Worm (Caenorhabditis elegans) whole organism, young adult: ENCODE measurements around the gene gmeb-3.

Experiments
- B0019.2 ChIP-seq: fragments of 200-800 bp; sonication (Bioruptor generic); conservative IDR thresholded peaks from 2 replicates; pipeline ENCODE4 v1.3.6; 2022; ENCODE audit warnings: missing genetic modification reagents, missing genetic modification characterization, missing compliant biosample characterization
- F10E7.11 ChIP-seq: sonication (generic microtip); optimal IDR thresholded peaks from 2 replicates; lab custom pipeline; 2017; ENCODE audit warnings: mild to moderate bottlenecking, missing genetic modification characterization, moderate library complexity, missing compliant biosample characterization
- F57C9.4 ChIP-seq: sonication (generic microtip); optimal IDR thresholded peaks from 2 replicates; lab custom pipeline; 2017; ENCODE audit warnings: mild to moderate bottlenecking, missing genetic modification characterization, missing compliant biosample characterization
- T07F8.4 ChIP-seq: sonication (generic microtip); optimal IDR thresholded peaks from 2 replicates; lab custom pipeline; 2016; ENCODE audit warnings: mild to moderate bottlenecking, missing genetic modification characterization, moderate library complexity, missing compliant biosample characterization
- T26A5.8 ChIP-seq: sonication (generic microtip); optimal IDR thresholded peaks from 2 replicates; lab custom pipeline; 2016; ENCODE audit warnings: missing genetic modification characterization, missing compliant biosample characterization
- Y53F4B.3 ChIP-seq: fragments of 200-800 bp; sonication (Bioruptor generic); IDR thresholded peaks from 2 replicates; pipeline ENCODE4 v1.3.6; 2022; ENCODE audit warnings: missing genetic modification reagents, missing genetic modification characterization, missing compliant biosample characterization
- ZK185.1 ChIP-seq: sonication (generic microtip); optimal IDR thresholded peaks from 2 replicates; lab custom pipeline; 2016; ENCODE audit warnings: mild to moderate bottlenecking, missing genetic modification characterization, missing compliant biosample characterization; ENCODE audit not compliant: poor library complexity, severe bottlenecking
- akir-1 ChIP-seq: fragments of 200-800 bp; sonication (Bioruptor generic); optimal IDR thresholded peaks from 2 replicates; lab custom pipeline; 2018; ENCODE audit warnings: mild to moderate bottlenecking, missing genetic modification characterization, moderate library complexity, missing compliant biosample characterization
- aptf-3 ChIP-seq: fragments of 200-800 bp; sonication (Bioruptor generic); IDR thresholded peaks from 2 replicates; pipeline ENCODE4 v1.3.6; 2022; ENCODE audit warnings: missing genetic modification characterization, missing compliant biosample characterization
- attf-6 ChIP-seq: fragments of 200-800 bp; sonication (Bioruptor generic); IDR thresholded peaks from 2 replicates; pipeline ENCODE4 v1.3.6; 2022; ENCODE audit warnings: missing genetic modification reagents, missing genetic modification characterization, missing compliant biosample characterization
- cebp-1 ChIP-seq, 2 experiments: fragments of 200-800 bp in 1 of 2; sonication (Bioruptor generic) in 1 of 2; sonication (generic microtip) in 1 of 2; IDR thresholded peaks in 1 of 2; optimal IDR thresholded peaks in 1 of 2; 2 replicates each; pipeline versions ENCODE4 v1.3.6 to Lab custom; 2017 to 2022; ENCODE audit warnings: missing compliant biosample characterization in 2 of 2, missing genetic modification characterization in 2 of 2, mild to moderate bottlenecking in 1 of 2, missing genetic modification reagents in 1 of 2, moderate library complexity in 1 of 2
- ceh-27 ChIP-seq: fragments of 200-800 bp; sonication (Bioruptor generic); optimal IDR thresholded peaks from 2 replicates; lab custom pipeline; 2018; ENCODE audit warnings: mild to moderate bottlenecking, missing genetic modification characterization, moderate library complexity, missing compliant biosample characterization
- ceh-40 ChIP-seq: fragments of 200-800 bp; sonication (Bioruptor generic); IDR thresholded peaks from 2 replicates; pipeline ENCODE4 v1.3.6; 2022; ENCODE audit warnings: missing genetic modification characterization, missing compliant biosample characterization
- ceh-58 ChIP-seq: fragments of 200-800 bp; sonication (Bioruptor generic); IDR thresholded peaks from 2 replicates; pipeline ENCODE4 v1.3.6; 2022; ENCODE audit warnings: missing genetic modification characterization, missing compliant biosample characterization
- egrh-3 ChIP-seq: fragments of 200-800 bp; sonication (Bioruptor generic); IDR thresholded peaks from 2 replicates; pipeline ENCODE4 v1.3.6; 2022; ENCODE audit warnings: missing genetic modification reagents, missing genetic modification characterization, missing compliant biosample characterization
- gei-17 ChIP-seq: fragments of 200-800 bp; sonication (Bioruptor generic); optimal IDR thresholded peaks from 2 replicates; lab custom pipeline; 2018; ENCODE audit warnings: mild to moderate bottlenecking, missing genetic modification characterization, missing compliant biosample characterization
- him-1 ChIP-seq: sonication (generic microtip); optimal IDR thresholded peaks from 2 replicates; lab custom pipeline; 2016; ENCODE audit warnings: missing genotype, missing genetic modification reagents, missing genetic modification characterization, missing compliant biosample characterization
- hsf-1 ChIP-seq: fragments of 200-800 bp; sonication (Bioruptor generic); IDR thresholded peaks from 2 replicates; pipeline ENCODE4 v1.3.6; 2022; ENCODE audit warnings: missing genetic modification reagents, missing genetic modification characterization, missing compliant biosample characterization
- lin-40 ChIP-seq: sonication (generic microtip); optimal IDR thresholded peaks from 2 replicates; lab custom pipeline; 2016; ENCODE audit warnings: missing genetic modification characterization, mild to moderate bottlenecking, missing compliant biosample characterization, missing genotype, missing genetic modification reagents
- madf-10 ChIP-seq: sonication (generic microtip); optimal IDR thresholded peaks from 2 replicates; lab custom pipeline; 2016; ENCODE audit warnings: mild to moderate bottlenecking, missing genetic modification characterization, missing compliant biosample characterization
- madf-3 ChIP-seq: fragments of 200-800 bp; sonication (Bioruptor generic); IDR thresholded peaks from 2 replicates; pipeline ENCODE4 v1.3.6; 2022; ENCODE audit warnings: missing genetic modification reagents, missing genetic modification characterization, missing compliant biosample characterization
- nhr-179 ChIP-seq: sonication (generic microtip); optimal IDR thresholded peaks from 2 replicates; lab custom pipeline; 2016; ENCODE audit warnings: mild to moderate bottlenecking, missing genetic modification characterization, missing compliant biosample characterization
- rec-8 ChIP-seq, 2 experiments: sonication (generic microtip); optimal IDR thresholded peaks; 2 replicates each; lab custom pipeline; 2016; ENCODE audit warnings: mild to moderate bottlenecking in 2 of 2, missing genetic modification characterization in 2 of 2, missing genetic modification reagents in 2 of 2, missing genotype in 2 of 2, missing biosample characterization in 1 of 2, missing compliant biosample characterization in 1 of 2, moderate library complexity in 1 of 2
- repo-1 ChIP-seq: sonication (generic microtip); optimal IDR thresholded peaks from 2 replicates; lab custom pipeline; 2017; ENCODE audit warnings: mild to moderate bottlenecking, missing genetic modification characterization, missing compliant biosample characterization
- tbx-9 ChIP-seq: sonication (generic microtip); optimal IDR thresholded peaks from 2 replicates; lab custom pipeline; 2016; ENCODE audit warnings: borderline replicate concordance, missing genetic modification characterization, inconsistent platforms, missing compliant biosample characterization
- tlf-1 ChIP-seq: fragments of 200-800 bp; sonication (Bioruptor generic); optimal IDR thresholded peaks from 2 replicates; lab custom pipeline; 2018; ENCODE audit warnings: mild to moderate bottlenecking, missing genetic modification characterization, missing compliant biosample characterization
- zfh-2 ChIP-seq: fragments of 200-800 bp; sonication (Bioruptor generic); conservative IDR thresholded peaks from 2 replicates; pipeline ENCODE4 v1.3.6; 2022; ENCODE audit warnings: missing genetic modification reagents, missing genetic modification characterization, missing compliant biosample characterization
- zim-3 ChIP-seq: sonication (generic microtip); optimal IDR thresholded peaks from 2 replicates; lab custom pipeline; 2017; ENCODE audit warnings: mild to moderate bottlenecking, missing genetic modification characterization, moderate library complexity, missing compliant biosample characterization
- ztf-18 ChIP-seq: sonication (generic microtip); optimal IDR thresholded peaks from 2 replicates; lab custom pipeline; 2016; ENCODE audit warnings: missing genotype, mild to moderate bottlenecking, missing genetic modification characterization, missing compliant biosample characterization
- ztf-25 ChIP-seq: fragments of 200-800 bp; sonication (Bioruptor generic); IDR thresholded peaks from 2 replicates; pipeline ENCODE4 v1.3.6; 2022; ENCODE audit warnings: missing genetic modification reagents, missing genetic modification characterization, missing compliant biosample characterization
- ztf-26 ChIP-seq: sonication (generic microtip); optimal IDR thresholded peaks from 2 replicates; lab custom pipeline; 2017; ENCODE audit warnings: missing genetic modification characterization, missing compliant biosample characterization
- ztf-6 ChIP-seq: fragments of 200-800 bp; sonication (Bioruptor generic); IDR thresholded peaks from 2 replicates; pipeline ENCODE4 v1.3.6; 2022; ENCODE audit warnings: missing genetic modification reagents, missing genetic modification characterization, missing compliant biosample characterization

gmeb-3 gene

ce11 chrIII:3807590-3807989 lies 39.3 kb downstream of the gmeb-3 start:
- TF ChIP-seq ceh-40 (GFP tag; lab: Robert Waterston, UW) (no peak), T26A5.8 (tag; lab: Kevin White, UChicago) (no peak)

ce11 chrIII:3809008-3809407 lies 40.7 kb downstream of the gmeb-3 start, which contains the start of gene toh-1:
Gene toh-1 (minus strand): TSS chrIII:3809030.
- TF ChIP-seq ztf-18 (tag; lab: Kevin White, UChicago) (no peak), madf-10 (no peak), nhr-179 (tag; lab: Kevin White, UChicago) (no peak), zfh-2 (GFP tag; lab: Robert Waterston, UW) (no peak), T07F8.4 (tag; lab: Kevin White, UChicago) (no peak), ztf-6 (GFP tag; lab: Robert Waterston, UW) (no peak), ZK185.1 (tag; lab: Kevin White, UChicago) (no peak), ceh-27 (GFP tag; lab: Kevin White, UChicago) (no peak), hsf-1 (GFP tag; lab: Robert Waterston, UW) (no peak), Y53F4B.3 (no peak), lin-40 (tag; lab: Kevin White, UChicago) (no peak), tlf-1 (GFP tag; lab: Kevin White, UChicago) (no peak), B0019.2 (no peak), egrh-3 (GFP tag; lab: Robert Waterston, UW) (no peak), ztf-25 (GFP tag; lab: Robert Waterston, UW) (no peak), F57C9.4 (tag; lab: Kevin White, UChicago) (no peak), akir-1 (no peak), zim-3 (tag; lab: Kevin White, UChicago) (no peak), repo-1 (tag; lab: Kevin White, UChicago) (no peak), him-1 (tag; lab: Kevin White, UChicago) (no peak)
- TF ChIP-seq, all 124 proteins: peak for 0

- no peak for TF ChIP-seq attf-6 (GFP tag; lab: Robert Waterston, UW)
- TF ChIP-seq ceh-58 (GFP tag; lab: Robert Waterston, UW) = no peak
- peak; percentile 5 for TF ChIP-seq ceh-27 (GFP tag; lab: Kevin White, UChicago)
- TF ChIP-seq lin-40 (tag; lab: Kevin White, UChicago) = peak; percentile 1
- TF ChIP-seq madf-3 (GFP tag; lab: Robert Waterston, UW) = no peak
Measured at ce11 chrIII:3811375-3811924, 43.1 kb downstream of the gmeb-3 start.

- TF ChIP-seq F10E7.11 (tag; lab: Kevin White, UChicago) (no peak), gei-17 (no peak), cebp-1 (GFP tag; IDR thresholded peaks at IDR 0.05; lab: Robert Waterston, UW) (no peak), cebp-1 (tag; optimal IDR thresholded peaks at IDR 0.05; lab: Kevin White, UChicago) (peak; percentile 3)
Measured at ce11 chrIII:3812369-3812993, 44.2 kb downstream of the gmeb-3 start.

ce11 chrIII:3814421-3814820 lies 46.1 kb downstream of the gmeb-3 start:
- TF ChIP-seq ceh-40 (GFP tag; lab: Robert Waterston, UW) (no peak), aptf-3 (GFP tag; lab: Robert Waterston, UW) (no peak), ztf-26 (tag; lab: Kevin White, UChicago) (no peak), zfh-2 (GFP tag; lab: Robert Waterston, UW) (no peak), tbx-9 (no peak), rec-8 (tag; optimal IDR thresholded peaks at IDR 0.05; lab: Kevin White, UChicago) (no peak)
